Worm (Caenorhabditis elegans) whole organism, young adult: Measurements from ENCODE around the gene C49A9.3.
A peak's percentile ranks its signal among the peaks of the same experiment; 100 is the strongest.

Experiments
- B0019.2 ChIP-seq: fragments of 200-800 bp; sonication (Bioruptor generic); conservative IDR thresholded peaks from 2 replicates; pipeline ENCODE4 v1.3.6; 2022; ENCODE audit warnings: missing genetic modification reagents, missing genetic modification characterization, missing compliant biosample characterization
- F10E7.11 ChIP-seq: sonication (generic microtip); optimal IDR thresholded peaks from 2 replicates; lab custom pipeline; 2017; ENCODE audit warnings: mild to moderate bottlenecking, missing genetic modification characterization, moderate library complexity, missing compliant biosample characterization
- F37B4.10 ChIP-seq: fragments of 200-800 bp; sonication (Bioruptor generic); IDR thresholded peaks from 2 replicates; pipeline ENCODE4 v1.3.6; 2022; ENCODE audit warnings: missing genetic modification characterization, missing compliant biosample characterization
- F55B11.4 ChIP-seq: sonication (generic microtip); optimal IDR thresholded peaks from 2 replicates; lab custom pipeline; 2016; ENCODE audit warnings: missing compliant biosample characterization, missing genetic modification characterization, borderline replicate concordance; ENCODE audit not compliant: insufficient read depth
- F57A8.1 ChIP-seq: fragments of 200-800 bp; sonication (Bioruptor generic); optimal IDR thresholded peaks from 2 replicates; lab custom pipeline; 2018; ENCODE audit warnings: mild to moderate bottlenecking, missing genetic modification characterization, moderate library complexity, missing compliant biosample characterization
- T07F8.4 ChIP-seq: sonication (generic microtip); optimal IDR thresholded peaks from 2 replicates; lab custom pipeline; 2016; ENCODE audit warnings: mild to moderate bottlenecking, missing genetic modification characterization, moderate library complexity, missing compliant biosample characterization
- akir-1 ChIP-seq: fragments of 200-800 bp; sonication (Bioruptor generic); optimal IDR thresholded peaks from 2 replicates; lab custom pipeline; 2018; ENCODE audit warnings: mild to moderate bottlenecking, missing genetic modification characterization, moderate library complexity, missing compliant biosample characterization
- aptf-3 ChIP-seq: fragments of 200-800 bp; sonication (Bioruptor generic); IDR thresholded peaks from 2 replicates; pipeline ENCODE4 v1.3.6; 2022; ENCODE audit warnings: missing genetic modification characterization, missing compliant biosample characterization
- ceh-40 ChIP-seq: fragments of 200-800 bp; sonication (Bioruptor generic); IDR thresholded peaks from 2 replicates; pipeline ENCODE4 v1.3.6; 2022; ENCODE audit warnings: missing genetic modification characterization, missing compliant biosample characterization
- ceh-91 ChIP-seq: fragments of 200-800 bp; sonication (Bioruptor generic); IDR thresholded peaks from 2 replicates; pipeline ENCODE4 v1.3.6; 2022; ENCODE audit warnings: missing genetic modification reagents, missing genetic modification characterization, missing compliant biosample characterization
- egl-18 ChIP-seq: fragments of 200-800 bp; sonication (Bioruptor generic); IDR thresholded peaks from 2 replicates; pipeline ENCODE4 v1.3.6; 2022; ENCODE audit warnings: missing genetic modification reagents, missing genetic modification characterization, missing compliant biosample characterization
- egrh-3 ChIP-seq: fragments of 200-800 bp; sonication (Bioruptor generic); IDR thresholded peaks from 2 replicates; pipeline ENCODE4 v1.3.6; 2022; ENCODE audit warnings: missing genetic modification reagents, missing genetic modification characterization, missing compliant biosample characterization
- gei-17 ChIP-seq: fragments of 200-800 bp; sonication (Bioruptor generic); optimal IDR thresholded peaks from 2 replicates; lab custom pipeline; 2018; ENCODE audit warnings: mild to moderate bottlenecking, missing genetic modification characterization, missing compliant biosample characterization
- hlh-26 ChIP-seq: fragments of 200-800 bp; sonication (Bioruptor generic); conservative IDR thresholded peaks from 2 replicates; pipeline ENCODE4 v1.3.6; 2022; ENCODE audit warnings: missing genetic modification reagents, missing genetic modification characterization, missing compliant biosample characterization
- lsl-1 ChIP-seq: fragments of 200-800 bp; sonication (Bioruptor generic); optimal IDR thresholded peaks from 2 replicates; lab custom pipeline; 2018; ENCODE audit warnings: mild to moderate bottlenecking, missing genetic modification characterization, moderate library complexity, missing compliant biosample characterization
- lsy-27 ChIP-seq: sonication (generic microtip); optimal IDR thresholded peaks from 2 replicates; lab custom pipeline; 2017; ENCODE audit warnings: missing genetic modification characterization, mild to moderate bottlenecking, missing compliant biosample characterization, antibody characterized with exemption, missing genotype, borderline replicate concordance; ENCODE audit not compliant: insufficient read depth
- madf-10 ChIP-seq: sonication (generic microtip); optimal IDR thresholded peaks from 2 replicates; lab custom pipeline; 2016; ENCODE audit warnings: mild to moderate bottlenecking, missing genetic modification characterization, missing compliant biosample characterization
- madf-8 ChIP-seq: fragments of 200-800 bp; sonication (Bioruptor generic); conservative IDR thresholded peaks from 2 replicates; pipeline ENCODE4 v1.3.6; 2022; ENCODE audit warnings: missing genetic modification reagents, missing genetic modification characterization, missing compliant biosample characterization
- nfya-1 ChIP-seq: sonication (generic microtip); optimal IDR thresholded peaks from 2 replicates; lab custom pipeline; 2017; ENCODE audit warnings: antibody characterized with exemption, missing compliant biosample characterization, missing genetic modification characterization, borderline replicate concordance; ENCODE audit not compliant: insufficient read depth
- nhr-120 ChIP-seq: fragments of 200-800 bp; sonication (Bioruptor generic); IDR thresholded peaks from 2 replicates; pipeline ENCODE4 v1.3.6; 2022; ENCODE audit warnings: missing genetic modification characterization, missing compliant biosample characterization
- nhr-80 ChIP-seq: sonication (generic microtip); optimal IDR thresholded peaks from 2 replicates; lab custom pipeline; 2016; ENCODE audit warnings: missing genetic modification characterization, missing compliant biosample characterization
- pbrm-1 ChIP-seq: fragments of 200-800 bp; sonication (Bioruptor generic); IDR thresholded peaks from 2 replicates; pipeline ENCODE4 v1.3.6; 2022; ENCODE audit warnings: missing genetic modification reagents, missing genetic modification characterization, missing compliant biosample characterization
- pha-4 ChIP-seq: fragments of 150-350 bp; sonication (generic microtip); optimal IDR thresholded peaks from 2 replicates; lab custom pipeline; 2014; ENCODE audit warnings: missing biosample characterization, missing genetic modification reagents, missing genetic modification characterization
- rcor-1 ChIP-seq: fragments of 200-800 bp; sonication (Bioruptor generic); IDR thresholded peaks from 2 replicates; pipeline ENCODE4 v1.3.6; 2022; ENCODE audit warnings: missing genetic modification reagents, missing genetic modification characterization, missing compliant biosample characterization
- sea-2 ChIP-seq: fragments of 200-800 bp; sonication (Bioruptor generic); IDR thresholded peaks from 2 replicates; pipeline ENCODE4 v1.3.6; 2022; ENCODE audit warnings: missing genetic modification characterization, missing compliant biosample characterization
- snpc-1.3 ChIP-seq: sonication (generic microtip); optimal IDR thresholded peaks from 2 replicates; lab custom pipeline; 2017; ENCODE audit warnings: missing genetic modification characterization, mild to moderate bottlenecking, missing compliant biosample characterization, antibody characterized with exemption, moderate library complexity, missing genotype, missing genetic modification reagents; ENCODE audit not compliant: insufficient read depth
- sptf-2 ChIP-seq: fragments of 200-800 bp; sonication (Bioruptor generic); optimal IDR thresholded peaks from 2 replicates; lab custom pipeline; 2018; ENCODE audit warnings: mild to moderate bottlenecking, missing genetic modification characterization, missing compliant biosample characterization
- tbp1 ChIP-seq: fragments of 200-800 bp; sonication (Bioruptor generic); optimal IDR thresholded peaks from 2 replicates; lab custom pipeline; 2018; ENCODE audit warnings: mild to moderate bottlenecking, missing genetic modification characterization, missing compliant biosample characterization
- tlf-1 ChIP-seq: fragments of 200-800 bp; sonication (Bioruptor generic); optimal IDR thresholded peaks from 2 replicates; lab custom pipeline; 2018; ENCODE audit warnings: mild to moderate bottlenecking, missing genetic modification characterization, missing compliant biosample characterization
- zim-3 ChIP-seq: sonication (generic microtip); optimal IDR thresholded peaks from 2 replicates; lab custom pipeline; 2017; ENCODE audit warnings: mild to moderate bottlenecking, missing genetic modification characterization, moderate library complexity, missing compliant biosample characterization
- ztf-3 ChIP-seq: fragments of 200-800 bp; sonication (Bioruptor generic); optimal IDR thresholded peaks from 2 replicates; lab custom pipeline; 2018; ENCODE audit warnings: mild to moderate bottlenecking, missing genetic modification characterization, missing compliant biosample characterization

Gene C49A9.3

ce11 chrIV:6225143-6225542 is 3.3 kb downstream of the C49A9.3 start, which contains the start of gene C49A9.2:
C49A9.2 (plus strand) TSS chrIV:6225443.
- TF ChIP-seq zim-3 (tag; lab: Kevin White, UChicago) = no peak
- no peak for TF ChIP-seq sea-2 (GFP tag; lab: Robert Waterston, UW)
- TF ChIP-seq tbp1 (GFP tag; lab: Kevin White, UChicago) = no peak
- TF ChIP-seq madf-10 (tag; lab: Kevin White, UChicago) = no peak
- TF ChIP-seq F37B4.10 = no peak
- TF ChIP-seq ztf-3 (GFP tag; lab: Kevin White, UChicago) = no peak
- TF ChIP-seq nhr-80 = peak; percentile 38

ce11 chrIV:6227974-6228373 is 6.1 kb downstream of the C49A9.3 start, which contains the start of gene C49A9.1:
C49A9.1 (plus strand) TSS chrIV:6228190.
- no peak for TF ChIP-seq nhr-120 (GFP tag; lab: Robert Waterston, UW)
- peak; percentile 19 for TF ChIP-seq nhr-80
- TF ChIP-seq, all 124 proteins: peak for 1

- TF ChIP-seq sptf-2 (GFP tag; lab: Kevin White, UChicago) (no peak), nhr-80 (peak; percentile 37), gei-17 (GFP tag; lab: Kevin White, UChicago) (no peak), egl-18 (GFP tag; lab: Robert Waterston, UW) (no peak)
- TF ChIP-seq, all 124 proteins: peak for 1
Measured at ce11 chrIV:6230560-6231073, 8.7 kb downstream of the C49A9.3 start, which contains the start of gene F58F9.4. F58F9.4 (plus strand) TSS chrIV:6231023.

- TF ChIP-seq nhr-80 (peak; percentile 37), lsy-27 (tag; lab: Kevin White, UChicago) (no peak), ceh-40 (GFP tag; lab: Robert Waterston, UW) (no peak)
Measured at ce11 chrIV:6232769-6233290, 10.9 kb downstream of the C49A9.3 start, which contains the start of gene F58F9.3. F58F9.3 (plus strand) TSS chrIV:6233240.

ce11 chrIV:6237508-6238227 is 15.8 kb downstream of the C49A9.3 start, which contains the start of the genes F58F9.6 and F58F9.8:
F58F9.6 (minus strand) TSS chrIV:6237608.
F58F9.8 (plus strand) TSS chrIV:6238177.
- no peak for TF ChIP-seq tbp1 (GFP tag; lab: Kevin White, UChicago)

- TF ChIP-seq lsl-1 (GFP tag; lab: Kevin White, UChicago) (no peak), hlh-26 (GFP tag; lab: Robert Waterston, UW) (no peak), akir-1 (no peak), T07F8.4 (tag; lab: Kevin White, UChicago) (no peak), aptf-3 (GFP tag; lab: Robert Waterston, UW) (no peak), pha-4 (tag; lab: Kevin White, UChicago) (no peak), B0019.2 (GFP tag; lab: Robert Waterston, UW) (no peak), madf-8 (GFP tag; lab: Robert Waterston, UW) (no peak), pbrm-1 (no peak), ceh-91 (no peak), egrh-3 (GFP tag; lab: Robert Waterston, UW) (no peak), F10E7.11 (tag; lab: Kevin White, UChicago) (no peak), snpc-1.3 (tag; lab: Kevin White, UChicago) (no peak), F55B11.4 (no peak), tlf-1 (GFP tag; lab: Kevin White, UChicago) (no peak), rcor-1 (GFP tag; lab: Robert Waterston, UW) (no peak), F57A8.1 (no peak), nfya-1 (tag; lab: Kevin White, UChicago) (no peak)
- TF ChIP-seq, all 124 proteins: peak for 0
Measured at ce11 chrIV:6239993-6240392, 18.1 kb downstream of the C49A9.3 start, which contains the start of gene F58F9.9. F58F9.9 (plus strand) TSS chrIV:6240293.
